Fruit fly (Drosophila melanogaster): ENCODE results near the gene ush.

Gene ush

DNA sequence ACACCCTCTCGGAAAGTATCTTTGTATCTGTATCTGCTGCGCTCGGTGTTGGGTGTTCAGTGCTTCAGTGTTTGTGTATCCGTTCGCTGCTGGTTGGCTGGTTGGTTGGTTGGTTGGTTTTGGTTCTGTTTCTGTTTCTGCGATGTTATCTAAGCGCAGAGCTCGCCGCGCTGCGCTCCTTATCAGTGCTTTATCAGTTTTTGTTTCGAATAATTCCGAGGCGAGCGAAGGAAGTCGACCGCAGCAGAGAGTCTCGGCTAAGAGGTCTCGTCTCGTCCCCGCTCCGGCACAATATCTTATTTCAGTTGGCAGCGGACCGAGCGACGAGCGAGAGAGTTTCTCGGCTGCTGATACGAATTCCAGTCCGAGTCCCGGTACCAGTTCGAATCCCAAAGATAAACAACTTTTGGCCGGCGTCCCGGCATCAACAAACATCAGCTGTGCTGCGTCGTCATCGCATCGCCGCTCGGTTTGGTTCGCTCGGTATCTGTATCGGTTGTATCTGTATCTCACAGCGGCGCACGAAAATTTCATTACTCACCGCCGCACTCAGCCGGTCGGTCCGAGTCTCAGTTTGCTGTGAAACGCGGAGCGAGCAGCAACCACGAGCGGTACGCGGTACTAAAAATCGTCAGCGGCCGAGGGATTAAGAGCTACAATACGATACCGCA is 47.3 kb downstream of the ush start (continued):
- no peak for TF ChIP-seq Hr39 (optimal IDR thresholded peaks at IDR 0.05)
- peak in 1 of 2 experiments; percentile 59 for TF ChIP-seq Pdp1 (GFP tag; optimal IDR thresholded peaks at IDR 0.05)
- peak; percentile 77 for TF ChIP-seq exex (tag; optimal IDR thresholded peaks at IDR 0.05)
- TF ChIP-seq CG1233 (GFP tag; optimal IDR thresholded peaks at IDR 0.05): peak; percentile 21
- no peak for TF ChIP-seq slou (GFP tag; optimal IDR thresholded peaks at IDR 0.05)
- peak; percentile 44 for TF ChIP-seq CG11398 (GFP tag; optimal IDR thresholded peaks at IDR 0.05)
- TF ChIP-seq schlank (tag; optimal IDR thresholded peaks at IDR 0.05): peak; percentile 23
- peak; percentile 49 for TF ChIP-seq D19B (GFP tag; optimal IDR thresholded peaks at IDR 0.05)
- no peak for TF ChIP-seq jumu (GFP tag; optimal IDR thresholded peaks at IDR 0.05)
- TF ChIP-seq Doc3 (GFP tag; IDR thresholded peaks at IDR 0.05; ENCODE audit: partially characterized antibody): no peak
- no peak for TF ChIP-seq org-1 (GFP tag; optimal IDR thresholded peaks at IDR 0.05)
- TF ChIP-seq CrebB (tag; optimal IDR thresholded peaks at IDR 0.05): peak; percentile 14
- TF ChIP-seq CG10321 (GFP tag; IDR thresholded peaks at IDR 0.05): no peak
- no peak for TF ChIP-seq CG8478 (optimal IDR thresholded peaks at IDR 0.05)
- peak; percentile 61; the same call in 1 of the 2 replicates for TF ChIP-seq CG32767 (GFP tag; IDR thresholded peaks at IDR 0.05)
- 0 out of 2 replicates have a peak, but pooled peaks have one; percentile 41 for TF ChIP-seq CG32532 (GFP tag; IDR thresholded peaks at IDR 0.05)
- no peak for TF ChIP-seq Six4 (GFP tag; optimal IDR thresholded peaks at IDR 0.05)
- TF ChIP-seq slp2 (GFP tag; optimal IDR thresholded peaks at IDR 0.05): peak; percentile 5
- no peak for TF ChIP-seq Oaz (GFP tag; IDR thresholded peaks at IDR 0.05)
- no peak for TF ChIP-seq wdn (GFP tag; IDR thresholded peaks at IDR 0.05)
- peak; percentile 23; the same call in 1 of the 2 replicates for TF ChIP-seq slbo (GFP tag; IDR thresholded peaks at IDR 0.05)
- TF ChIP-seq H15 (GFP tag; IDR thresholded peaks at IDR 0.05): no peak
- peak; percentile 51 for TF ChIP-seq fd64A (GFP tag; optimal IDR thresholded peaks at IDR 0.05)
- no peak for TF ChIP-seq croc (GFP tag; conservative IDR thresholded peaks at IDR 0.05)
- peak; percentile 98 for TF ChIP-seq CG12769 (tag; optimal IDR thresholded peaks at IDR 0.05)
- no peak for TF ChIP-seq bowl (GFP tag; IDR thresholded peaks at IDR 0.05)
- peak; percentile 40 for TF ChIP-seq Antp (GFP tag; optimal IDR thresholded peaks at IDR 0.05)
- TF ChIP-seq dati (GFP tag; IDR thresholded peaks at IDR 0.05): no peak
- peak; percentile 37 for TF ChIP-seq HHEX (GFP tag; optimal IDR thresholded peaks at IDR 0.05)
- TF ChIP-seq Dek (tag; optimal IDR thresholded peaks at IDR 0.05): no peak
- no peak for TF ChIP-seq en (GFP tag; optimal IDR thresholded peaks at IDR 0.05)
- TF ChIP-seq ken (GFP tag; IDR thresholded peaks at IDR 0.05): 0 out of 3 replicates have a peak, but pooled peaks have one; percentile 32
- TF ChIP-seq cato (GFP tag; optimal IDR thresholded peaks at IDR 0.05; ENCODE audit: borderline replicate concordance): no peak
- no peak for TF ChIP-seq usp (GFP tag; optimal IDR thresholded peaks at IDR 0.05)
- peak; percentile 45 for TF ChIP-seq eyg (GFP tag; optimal IDR thresholded peaks at IDR 0.05)
- no peak for TF ChIP-seq pum (GFP tag; optimal IDR thresholded peaks at IDR 0.05)
- TF ChIP-seq psq (GFP tag; optimal IDR thresholded peaks at IDR 0.05): no peak
- peak; percentile 42 for TF ChIP-seq CG7839 (tag; optimal IDR thresholded peaks at IDR 0.05)
- no peak for TF ChIP-seq wor (GFP tag; IDR thresholded peaks at IDR 0.05)
- peak; percentile 60 for TF ChIP-seq sug (tag; optimal IDR thresholded peaks at IDR 0.05)
- TF ChIP-seq gsb-n (tag; optimal IDR thresholded peaks at IDR 0.05): peak; percentile 20
- TF ChIP-seq nerfin-1 (tag; optimal IDR thresholded peaks at IDR 0.05): peak; percentile 77
- TF ChIP-seq peb (GFP tag; IDR thresholded peaks at IDR 0.05): 0 out of 2 replicates have a peak, but pooled peaks have one; percentile 23
- no peak for TF ChIP-seq CG11723 (GFP tag; optimal IDR thresholded peaks at IDR 0.05)
- no peak for TF ChIP-seq CG2120 (GFP tag; optimal IDR thresholded peaks at IDR 0.05)
- no peak for TF ChIP-seq gcm2 (GFP tag; optimal IDR thresholded peaks at IDR 0.05)
- peak; percentile 21 for TF ChIP-seq CG7271 (tag; optimal IDR thresholded peaks at IDR 0.05)
- no peak for TF ChIP-seq CG14965 (GFP tag; optimal IDR thresholded peaks at IDR 0.05; ENCODE audit: borderline replicate concordance)
- no peak for TF ChIP-seq Dip2 (GFP tag; IDR thresholded peaks at IDR 0.05)
- 0 out of 2 replicates have a peak, but pooled peaks have one; percentile 8 for TF ChIP-seq GATAe (GFP tag; conservative IDR thresholded peaks at IDR 0.05)
- no peak for TF ChIP-seq jigr1 (GFP tag; IDR thresholded peaks at IDR 0.05)

Measured in whole organism, embryonic.